Worm (Caenorhabditis elegans): ENCODE data around the gene R07E4.1.

The R07E4.1 gene

ce11 chrX:5962560-5962959 is 3.6 kb downstream of the R07E4.1 start (continued):
- no peak for TF ChIP-seq sdz-12 (GFP tag; optimal IDR thresholded peaks at IDR 0.05)
- TF ChIP-seq ctbp-1 (GFP tag; IDR thresholded peaks at IDR 0.05), result no peak
- no peak for TF ChIP-seq nhr-41 (GFP tag; IDR thresholded peaks at IDR 0.05)
- TF ChIP-seq aly-2 (tag; optimal IDR thresholded peaks at IDR 0.05), result no peak
- no peak for TF ChIP-seq ztf-7 (tag; optimal IDR thresholded peaks at IDR 0.05)
- TF ChIP-seq php-3 (GFP tag; IDR thresholded peaks at IDR 0.05), result no peak
- TF ChIP-seq zag-1 (tag; optimal IDR thresholded peaks at IDR 0.05), result no peak
- TF ChIP-seq pha-4 (GFP tag; IDR thresholded peaks at IDR 0.05), result no peak
- no peak for TF ChIP-seq pha-4 (tag; optimal IDR thresholded peaks at IDR 0.05)
- no peak for TF ChIP-seq R02D3.7 (tag; optimal IDR thresholded peaks at IDR 0.05)
- no peak for TF ChIP-seq daf-16 (GFP tag; optimal IDR thresholded peaks at IDR 0.05)
- peak; percentile 67 for TF ChIP-seq daf-16 (tag; optimal IDR thresholded peaks at IDR 0.05)
- peak; percentile 55 for TF ChIP-seq hlh-30 (tag; optimal IDR thresholded peaks at IDR 0.05; ENCODE audit: insufficient read depth)
- TF ChIP-seq madf-9 (GFP tag; conservative IDR thresholded peaks at IDR 0.05), result no peak

- TF ChIP-seq ceh-20 (GFP tag; IDR thresholded peaks at IDR 0.05), result peak; percentile 69; the same call in 1 of the 2 replicates
- peak; percentile 55 for TF ChIP-seq aha-1 (tag)
- no peak for TF ChIP-seq ztf-11 (tag; optimal IDR thresholded peaks at IDR 0.05)
- TF ChIP-seq Y75B8A.6 (GFP tag; IDR thresholded peaks at IDR 0.05), result no peak
These were observed 13.3 kb downstream of the R07E4.1 start for ce11 chrX:5972212-5972611.

ce11 chrX:5975228-5975627 is 16.3 kb downstream of the R07E4.1 start:
- TF ChIP-seq mes-2 (tag; optimal IDR thresholded peaks at IDR 0.05; ENCODE audit: poor library complexity, severe bottlenecking) (no peak), aha-1 (tag) (peak; percentile 72)

- no peak for TF ChIP-seq daf-16 (GFP tag; optimal IDR thresholded peaks at IDR 0.05)
- peak; percentile 21 for TF ChIP-seq daf-16 (tag; optimal IDR thresholded peaks at IDR 0.05)
- TF ChIP-seq nhr-237 (tag; optimal IDR thresholded peaks at IDR 0.05), result no peak
- TF ChIP-seq php-3 (GFP tag; IDR thresholded peaks at IDR 0.05), result 0 out of 2 replicates have a peak, but pooled peaks have one; percentile 31
- TF ChIP-seq nhr-28 (tag; optimal IDR thresholded peaks at IDR 0.05), result peak; percentile 58
These were observed 16.8 kb downstream of the R07E4.1 start for ce11 chrX:5975726-5976125.

- TF ChIP-seq rbr-2 (tag; optimal IDR thresholded peaks at IDR 0.05), result peak; percentile 41
- peak; percentile 68; the same call in 1 of the 2 replicates for TF ChIP-seq ctbp-1 (GFP tag; IDR thresholded peaks at IDR 0.05)
- TF ChIP-seq ZK337.2 (GFP tag; IDR thresholded peaks at IDR 0.05), result no peak
- TF ChIP-seq ceh-20 (GFP tag; IDR thresholded peaks at IDR 0.05), result no peak
- TF ChIP-seq fos-1 (tag; optimal IDR thresholded peaks at IDR 0.05), result no peak
- no peak for TF ChIP-seq lir-3 (tag; optimal IDR thresholded peaks at IDR 0.05)
- TF ChIP-seq set-16 (GFP tag; IDR thresholded peaks at IDR 0.05), result peak; percentile 86
- no peak for TF ChIP-seq aly-2 (tag; optimal IDR thresholded peaks at IDR 0.05)
- peak in 1 of 2 experiments; percentile 35 for TF ChIP-seq lsy-2 (tag; optimal IDR thresholded peaks at IDR 0.05)
- peak; percentile 31 for TF ChIP-seq hlh-11 (tag; optimal IDR thresholded peaks at IDR 0.05)
- peak; percentile 24; the same call in 1 of the 2 replicates for TF ChIP-seq pha-4 (GFP tag; IDR thresholded peaks at IDR 0.05)
- no peak for TF ChIP-seq pha-4 (tag; optimal IDR thresholded peaks at IDR 0.05)
- peak; percentile 39; the same call in 1 of the 2 replicates for TF ChIP-seq hmg-1.1 (GFP tag; IDR thresholded peaks at IDR 0.05)
- peak; percentile 6 for TF ChIP-seq mes-2 (tag; optimal IDR thresholded peaks at IDR 0.05; ENCODE audit: poor library complexity, severe bottlenecking)
- peak; percentile 66 for TF ChIP-seq lim-7 (GFP tag; IDR thresholded peaks at IDR 0.05)
- TF ChIP-seq mep-1 (tag; optimal IDR thresholded peaks at IDR 0.05), result peak; percentile 53
- peak; percentile 83 for TF ChIP-seq aha-1 (tag)
- peak; percentile 2 for TF ChIP-seq nhr-48 (tag; optimal IDR thresholded peaks at IDR 0.05)
- 0 out of 2 replicates have a peak, but pooled peaks have one; percentile 42 for TF ChIP-seq egl-43 (GFP tag; IDR thresholded peaks at IDR 0.05)
- peak; percentile 85 for TF ChIP-seq fkh-10 (GFP tag; optimal IDR thresholded peaks at IDR 0.05)
- peak; percentile 53 for TF ChIP-seq F37D6.2 (tag; optimal IDR thresholded peaks at IDR 0.05)
- TF ChIP-seq ceh-62 (tag; optimal IDR thresholded peaks at IDR 0.05), result no peak
- no peak for TF ChIP-seq unc-130 (GFP tag; optimal IDR thresholded peaks at IDR 0.05)
These were observed 17.5 kb downstream of the R07E4.1 start for ce11 chrX:5976206-5976960.

Data from whole organism, L4 larva.